Fruit fly (Drosophila melanogaster) whole organism, pupa: ENCODE measurements around the gene Usp47.

Experiments
- CG10348 ChIP-seq: fragments of 200-800 bp; sonication (Bioruptor generic); IDR thresholded peaks from 2 replicates; pipeline ENCODE4 v1.3.6; 2022; ENCODE audit warnings: missing biosample characterization, missing genetic modification characterization
- CG12605 ChIP-seq: fragments of 200-800 bp; sonication (Bioruptor generic); IDR thresholded peaks from 2 replicates; pipeline ENCODE4 v1.3.6; 2022; ENCODE audit warnings: missing biosample characterization, missing genetic modification characterization
- CG15710 ChIP-seq: fragments of 200-800 bp; sonication (Bioruptor generic); optimal IDR thresholded peaks from 2 replicates; lab custom pipeline; 2018; ENCODE audit warnings: missing biosample characterization, mild to moderate bottlenecking, missing genetic modification characterization, moderate library complexity
- CG17806 ChIP-seq: fragments of 200-800 bp; sonication (Bioruptor generic); optimal IDR thresholded peaks from 2 replicates; lab custom pipeline; 2018; ENCODE audit warnings: missing biosample characterization, mild to moderate bottlenecking, missing genetic modification characterization, moderate library complexity
- CG34367 ChIP-seq: fragments of 200-800 bp; sonication (Bioruptor generic); optimal IDR thresholded peaks from 2 replicates; lab custom pipeline; 2018; ENCODE audit warnings: missing biosample characterization, mild to moderate bottlenecking, missing genetic modification characterization
- CG8301 ChIP-seq: fragments of 200-800 bp; sonication (Bioruptor generic); optimal IDR thresholded peaks from 2 replicates; lab custom pipeline; 2018; ENCODE audit warnings: missing biosample characterization, mild to moderate bottlenecking, missing genetic modification characterization
- Snoo ChIP-seq: fragments of 200-800 bp; sonication (Bioruptor generic); optimal IDR thresholded peaks from 3 replicates; lab custom pipeline; 2017; ENCODE audit warnings: missing biosample characterization, mild to moderate bottlenecking, missing genetic modification characterization, inconsistent platforms

DNA sequence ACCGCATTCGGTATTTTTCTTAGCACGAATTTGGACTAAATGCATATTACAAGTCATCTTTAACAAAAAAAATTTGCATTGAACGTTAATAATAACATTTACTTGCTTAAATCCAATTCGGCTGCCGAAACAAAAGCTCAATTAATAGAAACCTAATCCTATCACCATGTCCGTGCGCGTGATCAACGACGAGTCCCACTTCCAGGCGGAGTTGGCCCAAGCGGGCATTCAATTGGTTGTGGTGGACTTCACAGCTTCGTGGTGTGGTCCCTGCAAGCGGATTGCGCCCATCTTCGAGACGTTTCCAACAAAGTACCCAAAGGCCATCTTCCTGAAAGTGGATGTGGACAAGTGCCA is 13.0 kb downstream of the Usp47 start, which contains the start of gene Txl:
- no peak for TF ChIP-seq CG8301 (tag; lab: Kevin White, UChicago)
- no peak for TF ChIP-seq CG10348 (GFP tag; lab: Robert Waterston, UW)
- TF ChIP-seq CG15710 (tag; lab: Kevin White, UChicago): no peak
- TF ChIP-seq CG34367 (tag; lab: Kevin White, UChicago): no peak
- TF ChIP-seq CG12605 (GFP tag; lab: Robert Waterston, UW): no peak
- TF ChIP-seq Snoo (tag; lab: Kevin White, UChicago): no peak
- no peak for TF ChIP-seq CG17806 (tag; lab: Kevin White, UChicago)
